Fruit fly (Drosophila melanogaster) whole organism, adult: ENCODE measurements around the gene Fntb.

Experiments used
- CG11617 ChIP-seq: fragments of 200-800 bp; sonication (Bioruptor generic); optimal IDR thresholded peaks from 2 replicates; lab custom pipeline; 2017; ENCODE audit warnings: mild to moderate bottlenecking, missing biosample characterization, missing genetic modification reagents, missing genetic modification characterization
- CG12768 ChIP-seq: fragments of 200-800 bp; sonication (Bioruptor generic); optimal IDR thresholded peaks from 2 replicates; lab custom pipeline; 2017; ENCODE audit warnings: missing biosample characterization, missing genetic modification characterization, mild to moderate bottlenecking, moderate library complexity, missing genetic modification reagents
- CG1620 ChIP-seq: fragments of 200-800 bp; sonication (Bioruptor generic); optimal IDR thresholded peaks from 2 replicates; lab custom pipeline; 2016; ENCODE audit warnings: missing biosample characterization, missing genetic modification characterization
- CG33017 ChIP-seq: fragments of 200-800 bp; sonication (Bioruptor generic); optimal IDR thresholded peaks from 2 replicates; lab custom pipeline; 2018; ENCODE audit warnings: missing biosample characterization, mild to moderate bottlenecking, missing genetic modification characterization, moderate library complexity
- CG7045 ChIP-seq: fragments of 200-800 bp; sonication (Bioruptor generic); optimal IDR thresholded peaks from 2 replicates; lab custom pipeline; 2017; ENCODE audit warnings: missing biosample characterization, mild to moderate bottlenecking, missing genetic modification characterization
- CG7101 ChIP-seq: fragments of 200-800 bp; sonication (Bioruptor generic); optimal IDR thresholded peaks from 2 replicates; lab custom pipeline; 2018; ENCODE audit warnings: missing biosample characterization, mild to moderate bottlenecking, missing genetic modification characterization, moderate library complexity
- Clk ChIP-seq: fragments of 200-800 bp; sonication (Bioruptor generic); optimal IDR thresholded peaks from 2 replicates; lab custom pipeline; 2017; ENCODE audit warnings: missing biosample characterization, missing genetic modification characterization
- Crg-1 ChIP-seq: fragments of 200-800 bp; sonication (Bioruptor generic); optimal IDR thresholded peaks from 2 replicates; lab custom pipeline; 2016; ENCODE audit warnings: missing biosample characterization, missing genetic modification characterization
- Hr96 ChIP-seq: fragments of 200-800 bp; sonication (Bioruptor generic); optimal IDR thresholded peaks from 2 replicates; lab custom pipeline; 2016; ENCODE audit warnings: missing biosample characterization, missing genetic modification characterization
- Mnt ChIP-seq: fragments of 200-800 bp; sonication (Bioruptor generic); optimal IDR thresholded peaks from 2 replicates; lab custom pipeline; 2016; ENCODE audit warnings: missing biosample characterization, mild to moderate bottlenecking, missing genetic modification characterization
- cic ChIP-seq: fragments of 200-800 bp; sonication (Bioruptor generic); optimal IDR thresholded peaks from 2 replicates; lab custom pipeline; 2017; ENCODE audit warnings: missing biosample characterization, mild to moderate bottlenecking, missing genetic modification characterization, moderate library complexity
- cnc ChIP-seq, 2 experiments: fragments of >200 bp; optimal IDR thresholded peaks; 2 replicates each; lab custom pipeline; 2017
- kay ChIP-seq: fragments of 200-800 bp; sonication (Bioruptor generic); peaks from one replicate; lab custom pipeline; 2016; ENCODE audit warnings: missing biosample characterization, missing genetic modification characterization, borderline replicate concordance
- toe ChIP-seq: fragments of 200-800 bp; sonication (Bioruptor generic); optimal IDR thresholded peaks from 2 replicates; lab custom pipeline; 2016; ENCODE audit warnings: missing biosample characterization, missing genetic modification characterization

- TF ChIP-seq cic (GFP tag; lab: Kevin White, UChicago) (no peak), CG7101 (tag; lab: Kevin White, UChicago) (no peak), Clk (GFP tag; lab: Kevin White, UChicago) (no peak), Hr96 (GFP tag; lab: Kevin White, UChicago) (no peak), cnc (optimal IDR thresholded peaks at IDR 0.05; lab: Kevin White, UChicago) (no peak), CG33017 (tag; lab: Kevin White, UChicago) (no peak), CG1620 (GFP tag; lab: Kevin White, UChicago) (no peak), CG7045 (no peak), CG12768 (GFP tag; lab: Kevin White, UChicago) (no peak), Crg-1 (GFP tag; lab: Kevin White, UChicago) (no peak), kay (no peak), CG11617 (GFP tag; lab: Kevin White, UChicago) (no peak), Mnt (GFP tag; lab: Kevin White, UChicago) (no peak), toe (no peak)
Measured at dm6 chr3R:16477033-16477432, 44.2 kb downstream of the Fntb start, which contains the start of gene Gyc89Db.
